Fruit fly (Drosophila melanogaster) whole organism, embryonic: Measurements from ENCODE around the gene CG2124.

ENCODE experiments used
- Atf3 ChIP-seq: fragments of 200-800 bp; sonication (Bioruptor generic); optimal IDR thresholded peaks from 3 replicates; lab custom pipeline; 2016; ENCODE audit warnings: missing biosample characterization, missing genetic modification characterization
- CG10979 ChIP-seq: fragments of 200-800 bp; sonication (Bioruptor generic); optimal IDR thresholded peaks from 2 replicates; lab custom pipeline; 2018; ENCODE audit warnings: missing biosample characterization, mild to moderate bottlenecking, missing genetic modification characterization, moderate library complexity
- CG11247 ChIP-seq: fragments of 200-800 bp; sonication (Bioruptor generic); IDR thresholded peaks from 2 replicates; pipeline ENCODE4 v1.3.6; 2022; ENCODE audit warnings: missing biosample characterization, missing genetic modification characterization
- CG11504 ChIP-seq: fragments of 200-800 bp; sonication (Bioruptor generic); optimal IDR thresholded peaks from 3 replicates; lab custom pipeline; 2019; ENCODE audit warnings: missing biosample characterization, mild to moderate bottlenecking, missing genetic modification characterization, moderate library complexity
- CG12391 ChIP-seq: fragments of 200-800 bp; sonication (Bioruptor generic); optimal IDR thresholded peaks from 3 replicates; lab custom pipeline; 2018; ENCODE audit warnings: missing biosample characterization, mild to moderate bottlenecking, missing genetic modification characterization, moderate library complexity
- CG12744 ChIP-seq: fragments of 200-800 bp; sonication (Bioruptor generic); optimal IDR thresholded peaks from 2 replicates; lab custom pipeline; 2016; ENCODE audit warnings: missing biosample characterization, missing genetic modification characterization
- CG13424 ChIP-seq: fragments of 200-800 bp; sonication (Bioruptor generic); optimal IDR thresholded peaks from 2 replicates; lab custom pipeline; 2019; ENCODE audit warnings: missing biosample characterization, mild to moderate bottlenecking, missing genetic modification characterization, moderate library complexity
- CG15479 ChIP-seq: fragments of 200-800 bp; sonication (Bioruptor generic); optimal IDR thresholded peaks from 3 replicates; lab custom pipeline; 2019; ENCODE audit warnings: missing biosample characterization, mild to moderate bottlenecking, missing genetic modification characterization, moderate library complexity
- CG15514 ChIP-seq: fragments of 200-800 bp; sonication (Bioruptor generic); optimal IDR thresholded peaks from 3 replicates; lab custom pipeline; 2017; ENCODE audit warnings: missing biosample characterization, missing genetic modification characterization, mild to moderate bottlenecking, moderate library complexity, missing genetic modification reagents
- CG16813 ChIP-seq: fragments of 200-800 bp; sonication (Bioruptor generic); IDR thresholded peaks from 3 replicates; pipeline ENCODE4 v1.3.6; 2022; ENCODE audit warnings: missing biosample characterization, missing genetic modification characterization; ENCODE audit not compliant: partially characterized antibody
- CG17829 ChIP-seq: fragments of 200-800 bp; optimal IDR thresholded peaks from 2 replicates; lab custom pipeline; 2019; ENCODE audit warnings: missing biosample characterization, mild to moderate bottlenecking, missing genetic modification characterization, moderate library complexity
- CG2120 ChIP-seq: fragments of 200-800 bp; sonication (Bioruptor generic); optimal IDR thresholded peaks from 3 replicates; lab custom pipeline; 2016; ENCODE audit warnings: missing biosample characterization, missing genetic modification characterization
- CG3065 ChIP-seq: fragments of 200-800 bp; sonication (Bioruptor generic); optimal IDR thresholded peaks from 2 replicates; lab custom pipeline; 2016; ENCODE audit warnings: missing biosample characterization, missing genetic modification characterization
- CG33213 ChIP-seq: fragments of 200-800 bp; sonication (Bioruptor generic); optimal IDR thresholded peaks from 3 replicates; lab custom pipeline; 2016; ENCODE audit warnings: missing biosample characterization, missing genetic modification characterization
- CG4820 ChIP-seq: fragments of 200-800 bp; sonication (Bioruptor generic); optimal IDR thresholded peaks from 3 replicates; lab custom pipeline; 2016; ENCODE audit warnings: missing biosample characterization, missing genetic modification characterization
- CG6813 ChIP-seq: fragments of 200-800 bp; sonication (Bioruptor generic); optimal IDR thresholded peaks from 2 replicates; lab custom pipeline; 2017; ENCODE audit warnings: missing biosample characterization, missing genetic modification characterization, mild to moderate bottlenecking, moderate library complexity, missing genetic modification reagents
- CG8089 ChIP-seq: fragments of 200-800 bp; sonication (Bioruptor generic); optimal IDR thresholded peaks from 3 replicates; lab custom pipeline; 2016; ENCODE audit warnings: missing biosample characterization, missing genetic modification characterization
- CG8765 ChIP-seq: fragments of 200-800 bp; sonication (Bioruptor generic); IDR thresholded peaks from 2 replicates; pipeline ENCODE4 v1.3.6; 2022; ENCODE audit warnings: missing biosample characterization, missing genetic modification characterization
- CTCF ChIP-seq: fragments of 200-800 bp; sonication (Bioruptor generic); optimal IDR thresholded peaks from 2 replicates; lab custom pipeline; 2017; ENCODE audit warnings: missing biosample characterization, mild to moderate bottlenecking, missing genetic modification characterization, moderate library complexity
- CoRest ChIP-seq: fragments of 200-800 bp; sonication (Bioruptor generic); optimal IDR thresholded peaks from 3 replicates; lab custom pipeline; 2018; ENCODE audit warnings: missing biosample characterization, mild to moderate bottlenecking, missing genetic modification characterization, moderate library complexity
- D19A ChIP-seq: fragments of 200-800 bp; optimal IDR thresholded peaks from 3 replicates; lab custom pipeline; 2019; ENCODE audit warnings: missing biosample characterization, mild to moderate bottlenecking, missing genetic modification characterization, moderate library complexity
- Dbx ChIP-seq: fragments of 200-800 bp; sonication (Bioruptor generic); IDR thresholded peaks from 3 replicates; pipeline ENCODE4 v1.3.6; 2022; ENCODE audit warnings: missing biosample characterization, missing genetic modification characterization
- Deaf1 ChIP-seq: fragments of 200-800 bp; optimal IDR thresholded peaks from 3 replicates; lab custom pipeline; 2019; ENCODE audit warnings: missing biosample characterization, mild to moderate bottlenecking, missing genetic modification characterization, moderate library complexity
- GATAe ChIP-seq: fragments of 200-800 bp; sonication (Bioruptor generic); conservative IDR thresholded peaks from 2 replicates; pipeline ENCODE4 v1.3.6; 2022; ENCODE audit warnings: missing biosample characterization, missing genetic modification characterization
- Gug ChIP-seq: fragments of 200-800 bp; sonication (Bioruptor generic); IDR thresholded peaks from 4 replicates; pipeline ENCODE4 v1.3.6; 2022; ENCODE audit warnings: missing biosample characterization, missing genetic modification characterization
- Kr ChIP-seq: fragments of 200-800 bp; sonication (Bioruptor generic); optimal IDR thresholded peaks from 2 replicates; lab custom pipeline; 2017; ENCODE audit warnings: missing biosample characterization, mild to moderate bottlenecking, missing genetic modification characterization
- Mad ChIP-seq: fragments of 200-800 bp; sonication (Bioruptor generic); optimal IDR thresholded peaks from 2 replicates; lab custom pipeline; 2016; ENCODE audit warnings: missing biosample characterization, missing genetic modification characterization
- Nf-YA ChIP-seq: fragments of 200-800 bp; sonication (Bioruptor generic); IDR thresholded peaks from 2 replicates; pipeline ENCODE4 v1.3.6; 2022; ENCODE audit warnings: missing biosample characterization, missing genetic modification characterization
- Ptx1 ChIP-seq: fragments of 200-800 bp; sonication (Bioruptor generic); IDR thresholded peaks from 2 replicates; pipeline ENCODE4 v1.3.6; 2022; ENCODE audit warnings: missing biosample characterization, missing genetic modification characterization
- Sox102F ChIP-seq: fragments of 200-800 bp; sonication (Bioruptor generic); optimal IDR thresholded peaks from 2 replicates; lab custom pipeline; 2018; ENCODE audit warnings: missing biosample characterization, mild to moderate bottlenecking, missing genetic modification characterization, moderate library complexity
- Ssrp ChIP-seq: fragments of 200-800 bp; sonication (Bioruptor generic); optimal IDR thresholded peaks from 2 replicates; lab custom pipeline; 2018; ENCODE audit warnings: missing biosample characterization, mild to moderate bottlenecking, missing genetic modification characterization, moderate library complexity
- abd-A ChIP-seq: fragments of 200-800 bp; sonication (Bioruptor generic); optimal IDR thresholded peaks from 3 replicates; lab custom pipeline; 2019; ENCODE audit warnings: missing biosample characterization, mild to moderate bottlenecking, missing genetic modification characterization, moderate library complexity
- bcd ChIP-seq: fragments of 200-800 bp; sonication (Bioruptor generic); optimal IDR thresholded peaks from 2 replicates; lab custom pipeline; 2017; ENCODE audit warnings: missing biosample characterization, mild to moderate bottlenecking, missing genetic modification characterization
- br ChIP-seq: fragments of >200 bp; optimal IDR thresholded peaks from 2 replicates; lab custom pipeline; 2017
- disco-r ChIP-seq: fragments of 200-800 bp; sonication (Bioruptor generic); optimal IDR thresholded peaks from 2 replicates; lab custom pipeline; 2016; ENCODE audit warnings: missing biosample characterization, missing genetic modification characterization
- dysf ChIP-seq: fragments of 200-800 bp; sonication (Bioruptor generic); IDR thresholded peaks from 3 replicates; pipeline ENCODE4 v1.3.6; 2022; ENCODE audit warnings: missing biosample characterization, missing genetic modification characterization
- ems ChIP-seq: fragments of 200-800 bp; sonication (Bioruptor generic); optimal IDR thresholded peaks from 3 replicates; lab custom pipeline; 2016; ENCODE audit warnings: missing biosample characterization, missing genetic modification characterization
- eyg ChIP-seq: fragments of 200-800 bp; sonication (Bioruptor generic); optimal IDR thresholded peaks from 3 replicates; lab custom pipeline; 2016; ENCODE audit warnings: missing biosample characterization, missing genetic modification characterization
- gce ChIP-seq: fragments of 200-800 bp; sonication (Bioruptor generic); IDR thresholded peaks from 3 replicates; pipeline ENCODE4 v1.3.6; 2022; ENCODE audit warnings: missing biosample characterization, missing genetic modification characterization
- luna ChIP-seq: fragments of 200-800 bp; sonication (Bioruptor generic); optimal IDR thresholded peaks from 2 replicates; lab custom pipeline; 2016; ENCODE audit warnings: missing biosample characterization, missing genetic modification characterization
- otp ChIP-seq: fragments of 200-800 bp; sonication (Bioruptor generic); IDR thresholded peaks from 3 replicates; pipeline ENCODE4, ENCODE4 v1.3.6; 2022; ENCODE audit warnings: missing biosample characterization, missing genetic modification characterization
- rib ChIP-seq: fragments of 200-800 bp; sonication (Bioruptor generic); IDR thresholded peaks from 2 replicates; pipeline ENCODE4 v1.3.6; 2022; ENCODE audit warnings: missing biosample characterization, missing genetic modification characterization
- row ChIP-seq: fragments of 200-800 bp; sonication (Bioruptor generic); IDR thresholded peaks from 3 replicates; pipeline ENCODE4 v1.3.6; 2022; ENCODE audit warnings: missing biosample characterization, missing genetic modification characterization
- schlank ChIP-seq: fragments of 200-800 bp; sonication (Bioruptor generic); optimal IDR thresholded peaks from 2 replicates; lab custom pipeline; 2018; ENCODE audit warnings: missing biosample characterization, mild to moderate bottlenecking, missing genetic modification characterization
- sd ChIP-seq: fragments of 200-800 bp; sonication (Bioruptor generic); optimal IDR thresholded peaks from 3 replicates; lab custom pipeline; 2018; ENCODE audit warnings: missing biosample characterization, mild to moderate bottlenecking, missing genetic modification characterization, moderate library complexity
- seq ChIP-seq: fragments of 200-800 bp; sonication (Bioruptor generic); IDR thresholded peaks from 2 replicates; pipeline ENCODE4 v1.3.6; 2022; ENCODE audit warnings: missing biosample characterization, missing genetic modification characterization
- sna ChIP-seq: fragments of 200-800 bp; sonication (Bioruptor generic); IDR thresholded peaks from 2 replicates; pipeline ENCODE4 v1.3.6; 2022; ENCODE audit warnings: missing biosample characterization, missing genetic modification characterization; ENCODE audit not compliant: partially characterized antibody
- so ChIP-seq: fragments of 200-800 bp; sonication (Bioruptor generic); IDR thresholded peaks from 3 replicates; pipeline ENCODE4 v1.3.6; 2022; ENCODE audit warnings: missing biosample characterization, missing genetic modification characterization
- sqz ChIP-seq: fragments of 200-800 bp; sonication (Bioruptor generic); optimal IDR thresholded peaks from 3 replicates; lab custom pipeline; 2018; ENCODE audit warnings: missing biosample characterization, mild to moderate bottlenecking, missing genetic modification characterization
- sr ChIP-seq: fragments of 200-800 bp; sonication (Bioruptor generic); IDR thresholded peaks from 3 replicates; pipeline ENCODE4 v1.3.6; 2022; ENCODE audit warnings: missing biosample characterization, missing genetic modification characterization

The CG2124 gene

dm6 chrX:10570142-10570756 is 25.7 kb upstream of the CG2124 start (continued):
- TF ChIP-seq Sox102F (GFP tag; lab: Kevin White, UChicago) (peak; percentile 80), CG17829 (tag; lab: Kevin White, UChicago) (no peak), Dbx (GFP tag; lab: Robert Waterston, UW) (no peak), eyg (GFP tag; lab: Kevin White, UChicago) (no peak), Deaf1 (tag; lab: Kevin White, UChicago) (no peak), sd (no peak), rib (GFP tag; lab: Robert Waterston, UW) (no peak), CG15479 (GFP tag; lab: Kevin White, UChicago) (no peak), CG33213 (GFP tag; lab: Kevin White, UChicago) (no peak), CG11504 (tag; lab: Kevin White, UChicago) (peak; percentile 74), bcd (GFP tag; lab: Kevin White, UChicago) (peak; percentile 42), CG12391 (tag; lab: Kevin White, UChicago) (peak; percentile 33), CG10979 (peak; percentile 55), so (peak; percentile 39; the same call in 1 of the 3 replicates), GATAe (GFP tag; lab: Robert Waterston, UW) (no peak), br (lab: Kevin White, UChicago) (no peak), CG6813 (GFP tag; lab: Kevin White, UChicago) (peak; percentile 50), sr (GFP tag; lab: Robert Waterston, UW) (no peak), dysf (GFP tag; lab: Robert Waterston, UW) (peak; percentile 54; the same call in 2 of the 3 replicates)

dm6 chrX:10573554-10573953 is 22.4 kb upstream of the CG2124 start:
- no peak for TF ChIP-seq sqz (GFP tag; lab: Kevin White, UChicago)
- no peak for TF ChIP-seq luna (GFP tag; lab: Kevin White, UChicago)
- TF ChIP-seq sr (GFP tag; lab: Robert Waterston, UW): no peak
- no peak for TF ChIP-seq CG12744 (GFP tag; lab: Kevin White, UChicago)
- TF ChIP-seq gce (GFP tag; lab: Robert Waterston, UW): peak; percentile 71; the same call in 2 of the 3 replicates
- TF ChIP-seq Atf3: no peak
- no peak for TF ChIP-seq disco-r (GFP tag; lab: Kevin White, UChicago)
- peak; percentile 40 for TF ChIP-seq CoRest (tag; lab: Kevin White, UChicago)
- TF ChIP-seq CG16813 (GFP tag; lab: Robert Waterston, UW): no peak
- peak; percentile 70 for TF ChIP-seq Ptx1 (GFP tag; lab: Robert Waterston, UW)
- peak; percentile 44; the same call in 1 of the 4 replicates for TF ChIP-seq Gug (GFP tag; lab: Robert Waterston, UW)
- TF ChIP-seq sna (GFP tag; lab: Robert Waterston, UW): no peak
- peak; percentile 39 for TF ChIP-seq abd-A
- TF ChIP-seq CG3065: no peak
- TF ChIP-seq D19A: peak; percentile 45
- TF ChIP-seq row (GFP tag; lab: Robert Waterston, UW): peak; percentile 79
- TF ChIP-seq CG15514 (GFP tag; lab: Kevin White, UChicago): peak; percentile 36
- peak; percentile 27 for TF ChIP-seq CG2120
- peak; percentile 48 for TF ChIP-seq CG11247 (GFP tag; lab: Robert Waterston, UW)
- TF ChIP-seq CTCF: no peak
- TF ChIP-seq CG4820 (GFP tag; lab: Kevin White, UChicago): peak; percentile 10
- TF ChIP-seq otp (GFP tag; lab: Robert Waterston, UW): peak; percentile 19; the same call in 1 of the 3 replicates
- TF ChIP-seq Mad (GFP tag; lab: Kevin White, UChicago): no peak
- TF ChIP-seq Nf-YA (GFP tag; lab: Robert Waterston, UW): no peak
- no peak for TF ChIP-seq CG8765
- TF ChIP-seq schlank (tag; lab: Kevin White, UChicago): no peak
- TF ChIP-seq ems (GFP tag; lab: Kevin White, UChicago): peak; percentile 26
- TF ChIP-seq Ssrp (tag; lab: Kevin White, UChicago): peak; percentile 39
- TF ChIP-seq seq (GFP tag; lab: Robert Waterston, UW): peak; percentile 56; the same call in 1 of the 2 replicates
- TF ChIP-seq Kr (GFP tag; lab: Kevin White, UChicago): no peak
- TF ChIP-seq CG8089: no peak
- TF ChIP-seq CG13424 (tag; lab: Kevin White, UChicago): peak; percentile 62
